Fruit fly (Drosophila melanogaster) whole organism, embryonic: Measurements from ENCODE around the gene mAChR-C.

ENCODE experiments used
- ATbp ChIP-seq: fragments of 200-800 bp; sonication (Bioruptor generic); optimal IDR thresholded peaks from 2 replicates; lab custom pipeline; 2017; ENCODE audit warnings: missing biosample characterization, mild to moderate bottlenecking, missing genetic modification characterization, missing genetic modification reagents
- Abd-B ChIP-seq: fragments of 200-800 bp; sonication (Bioruptor generic); optimal IDR thresholded peaks from 2 replicates; lab custom pipeline; 2018; ENCODE audit warnings: missing biosample characterization, mild to moderate bottlenecking, missing genetic modification characterization, moderate library complexity
- CG10147 ChIP-seq: fragments of 200-800 bp; sonication (Bioruptor generic); optimal IDR thresholded peaks from 2 replicates; lab custom pipeline; 2019; ENCODE audit warnings: missing biosample characterization, mild to moderate bottlenecking, missing genetic modification characterization, moderate library complexity
- CG10274 ChIP-seq: fragments of 200-800 bp; sonication (Bioruptor generic); optimal IDR thresholded peaks from 3 replicates; lab custom pipeline; 2017; ENCODE audit warnings: missing biosample characterization, mild to moderate bottlenecking, missing genetic modification characterization
- CG12219 ChIP-seq: fragments of 200-800 bp; sonication (Bioruptor generic); optimal IDR thresholded peaks from 3 replicates; lab custom pipeline; 2018; ENCODE audit warnings: missing biosample characterization, mild to moderate bottlenecking, missing genetic modification characterization
- CG13287 ChIP-seq: fragments of 200-800 bp; sonication (Bioruptor generic); IDR thresholded peaks from 2 replicates; pipeline ENCODE4 v1.3.6; 2022; ENCODE audit warnings: missing biosample characterization, missing genetic modification characterization; ENCODE audit not compliant: partially characterized antibody
- CG14014 ChIP-seq: fragments of 200-800 bp; sonication (Bioruptor generic); IDR thresholded peaks from 2 replicates; pipeline ENCODE4 v1.3.6; 2022; ENCODE audit warnings: missing biosample characterization, missing genetic modification characterization
- CG14050 ChIP-seq: fragments of 200-800 bp; sonication (Bioruptor generic); IDR thresholded peaks from 3 replicates; pipeline ENCODE4 v1.3.6; 2022; ENCODE audit warnings: missing biosample characterization, missing genetic modification characterization
- CG14860 ChIP-seq: fragments of 200-800 bp; sonication (Bioruptor generic); IDR thresholded peaks from 3 replicates; pipeline ENCODE4 v1.3.6; 2022; ENCODE audit warnings: missing biosample characterization, missing genetic modification characterization; ENCODE audit not compliant: partially characterized antibody
- CG15269 ChIP-seq: fragments of 200-800 bp; sonication (Bioruptor generic); optimal IDR thresholded peaks from 2 replicates; lab custom pipeline; 2018; ENCODE audit warnings: missing biosample characterization, mild to moderate bottlenecking, missing genetic modification characterization, moderate library complexity
- CG1529 ChIP-seq: fragments of 200-800 bp; sonication (Bioruptor generic); optimal IDR thresholded peaks from 3 replicates; lab custom pipeline; 2018; ENCODE audit warnings: missing biosample characterization, missing genetic modification characterization
- CG15479 ChIP-seq: fragments of 200-800 bp; sonication (Bioruptor generic); optimal IDR thresholded peaks from 3 replicates; lab custom pipeline; 2019; ENCODE audit warnings: missing biosample characterization, mild to moderate bottlenecking, missing genetic modification characterization, moderate library complexity
- CG2875 ChIP-seq: fragments of 200-800 bp; sonication (Bioruptor generic); optimal IDR thresholded peaks from 2 replicates; lab custom pipeline; 2017; ENCODE audit warnings: missing biosample characterization, mild to moderate bottlenecking, missing genetic modification characterization, missing genetic modification reagents
- CG7839 ChIP-seq: fragments of 200-800 bp; sonication (Bioruptor generic); optimal IDR thresholded peaks from 3 replicates; lab custom pipeline; 2018; ENCODE audit warnings: missing biosample characterization, mild to moderate bottlenecking, missing genetic modification characterization, moderate library complexity
- CG8089 ChIP-seq: fragments of 200-800 bp; sonication (Bioruptor generic); optimal IDR thresholded peaks from 3 replicates; lab custom pipeline; 2016; ENCODE audit warnings: missing biosample characterization, missing genetic modification characterization
- CG8359 ChIP-seq: fragments of 200-800 bp; sonication (Bioruptor generic); optimal IDR thresholded peaks from 2 replicates; lab custom pipeline; 2017; ENCODE audit warnings: missing biosample characterization, mild to moderate bottlenecking, missing genetic modification characterization, borderline replicate concordance
- CG8388 ChIP-seq: fragments of 200-800 bp; sonication (Bioruptor generic); optimal IDR thresholded peaks from 2 replicates; lab custom pipeline; 2019; ENCODE audit warnings: missing biosample characterization, mild to moderate bottlenecking, missing genetic modification characterization, moderate library complexity
- CG9609 ChIP-seq: fragments of 200-800 bp; sonication (Bioruptor generic); optimal IDR thresholded peaks from 3 replicates; lab custom pipeline; 2016; ENCODE audit warnings: missing biosample characterization, missing genetic modification characterization
- CG9932 ChIP-seq: fragments of 200-800 bp; sonication (Bioruptor generic); IDR thresholded peaks from 2 replicates; pipeline ENCODE4 v1.3.6; 2022; ENCODE audit warnings: missing biosample characterization, missing genetic modification characterization
- D19B ChIP-seq: fragments of 200-800 bp; sonication (Bioruptor generic); optimal IDR thresholded peaks from 2 replicates; lab custom pipeline; 2017; ENCODE audit warnings: missing biosample characterization, mild to moderate bottlenecking, missing genetic modification characterization
- HLH4C ChIP-seq: fragments of 200-800 bp; sonication (Bioruptor generic); IDR thresholded peaks from 3 replicates; pipeline ENCODE4 v1.3.6; 2022; ENCODE audit warnings: missing biosample characterization, missing genetic modification characterization; ENCODE audit not compliant: partially characterized antibody
- Hmr ChIP-seq: fragments of 200-800 bp; sonication (Bioruptor generic); optimal IDR thresholded peaks from 3 replicates; lab custom pipeline; 2017; ENCODE audit warnings: mild to moderate bottlenecking, missing biosample characterization, missing genetic modification reagents, missing genetic modification characterization
- Hr78 ChIP-seq, 2 experiments: fragments of 200-800 bp in 1 of 2; fragments of >200 bp in 1 of 2; sonication (Bioruptor generic) in 1 of 2; optimal IDR thresholded peaks; 2 replicates each; lab custom pipeline; 2017 to 2019; ENCODE audit warnings: missing biosample characterization in 2 of 2, missing genetic modification characterization in 2 of 2, mild to moderate bottlenecking in 1 of 2, moderate library complexity in 1 of 2
- NK7.1 ChIP-seq: fragments of 200-800 bp; sonication (Bioruptor generic); optimal IDR thresholded peaks from 3 replicates; lab custom pipeline; 2016; ENCODE audit warnings: missing biosample characterization, missing genetic modification characterization
- NfI ChIP-seq: fragments of 200-800 bp; sonication (Bioruptor generic); optimal IDR thresholded peaks from 3 replicates; lab custom pipeline; 2018; ENCODE audit warnings: missing biosample characterization, mild to moderate bottlenecking, missing genetic modification characterization, moderate library complexity
- Oli ChIP-seq: fragments of 200-800 bp; sonication (Bioruptor generic); optimal IDR thresholded peaks from 2 replicates; lab custom pipeline; 2018; ENCODE audit warnings: missing biosample characterization, mild to moderate bottlenecking, missing genetic modification characterization, moderate library complexity
- PHDP ChIP-seq: fragments of 200-800 bp; sonication (Bioruptor generic); optimal IDR thresholded peaks from 3 replicates; lab custom pipeline; 2018; ENCODE audit warnings: missing biosample characterization, mild to moderate bottlenecking, missing genetic modification characterization, moderate library complexity
- Pdp1 ChIP-seq, 2 experiments: fragments of 200-800 bp; sonication (Bioruptor generic); optimal IDR thresholded peaks; 3 replicates each; lab custom pipeline; 2016; ENCODE audit warnings: missing biosample characterization in 2 of 2, missing genetic modification characterization in 2 of 2, mild to moderate bottlenecking in 1 of 2, moderate library complexity in 1 of 2
- Ptx1 ChIP-seq: fragments of 200-800 bp; sonication (Bioruptor generic); IDR thresholded peaks from 2 replicates; pipeline ENCODE4 v1.3.6; 2022; ENCODE audit warnings: missing biosample characterization, missing genetic modification characterization
- Sox102F ChIP-seq: fragments of 200-800 bp; sonication (Bioruptor generic); optimal IDR thresholded peaks from 2 replicates; lab custom pipeline; 2018; ENCODE audit warnings: missing biosample characterization, mild to moderate bottlenecking, missing genetic modification characterization, moderate library complexity
- Sry-β ChIP-seq: fragments of 200-800 bp; sonication (Bioruptor generic); optimal IDR thresholded peaks from 2 replicates; lab custom pipeline; 2018; ENCODE audit warnings: missing biosample characterization, mild to moderate bottlenecking, missing genetic modification characterization, moderate library complexity
- TFAM ChIP-seq: fragments of 200-800 bp; sonication (Bioruptor generic); optimal IDR thresholded peaks from 2 replicates; lab custom pipeline; 2017; ENCODE audit warnings: missing biosample characterization, missing genetic modification characterization, inconsistent platforms
- Vsx1 ChIP-seq: fragments of 200-800 bp; sonication (Bioruptor generic); optimal IDR thresholded peaks from 2 replicates; lab custom pipeline; 2017; ENCODE audit warnings: missing biosample characterization, mild to moderate bottlenecking, missing genetic modification characterization, missing genetic modification reagents
- ab ChIP-seq: fragments of 200-800 bp; sonication (Bioruptor generic); optimal IDR thresholded peaks from 2 replicates; lab custom pipeline; 2016; ENCODE audit warnings: missing biosample characterization, missing genetic modification characterization
- bcd ChIP-seq: fragments of 200-800 bp; sonication (Bioruptor generic); optimal IDR thresholded peaks from 2 replicates; lab custom pipeline; 2017; ENCODE audit warnings: missing biosample characterization, mild to moderate bottlenecking, missing genetic modification characterization
- crp ChIP-seq, 2 experiments: fragments of 200-800 bp; sonication (Bioruptor generic); optimal IDR thresholded peaks; 2 replicates in 1 of 2; 3 replicates in 1 of 2; lab custom pipeline; 2017; ENCODE audit warnings: missing biosample characterization in 2 of 2, missing genetic modification characterization in 2 of 2, mild to moderate bottlenecking in 1 of 2, moderate library complexity in 1 of 2
- danr ChIP-seq: fragments of 200-800 bp; sonication (Bioruptor generic); IDR thresholded peaks from 2 replicates; pipeline ENCODE4 v1.3.6; 2022; ENCODE audit warnings: missing biosample characterization, missing genetic modification characterization
- dpn ChIP-seq, 2 experiments: fragments of 200-800 bp; sonication (Bioruptor generic); optimal IDR thresholded peaks; 3 replicates each; lab custom pipeline; 2016; ENCODE audit warnings: missing biosample characterization in 2 of 2, missing genetic modification characterization in 2 of 2
- gt ChIP-seq: fragments of 200-800 bp; sonication (Bioruptor generic); IDR thresholded peaks from 2 replicates; pipeline ENCODE4 v1.3.6; 2022; ENCODE audit warnings: missing biosample characterization, missing genetic modification characterization
- lov ChIP-seq, 2 experiments: fragments of 200-800 bp in 1 of 2; fragments of >200 bp in 1 of 2; sonication (Bioruptor generic) in 1 of 2; IDR thresholded peaks in 1 of 2; optimal IDR thresholded peaks in 1 of 2; 2 replicates in 1 of 2; 3 replicates in 1 of 2; pipeline versions ENCODE4 v1.3.6 to Lab custom; 2017 to 2022; ENCODE audit warnings: missing biosample characterization in 1 of 2, missing genetic modification characterization in 1 of 2
- pan ChIP-seq, 4 experiments: fragments of >200 bp in 3 of 4; fragments of 200-800 bp in 1 of 4; sonication (Bioruptor generic) in 1 of 4; optimal IDR thresholded peaks in 3 of 4; IDR thresholded peaks in 1 of 4; 2 replicates each; pipeline versions ENCODE4 v1.3.6 to Lab custom; 2017 to 2022; ENCODE audit warnings: missing biosample characterization in 2 of 4, missing genetic modification characterization in 2 of 4, mixed read lengths in 1 of 4
- stc ChIP-seq: fragments of 200-800 bp; sonication (Bioruptor generic); IDR thresholded peaks from 2 replicates; pipeline ENCODE4 v1.3.6; 2022; ENCODE audit warnings: missing biosample characterization, missing genetic modification characterization
- vnd ChIP-seq: fragments of 200-800 bp; sonication (Bioruptor generic); IDR thresholded peaks from 3 replicates; pipeline ENCODE4 v1.3.6; 2022; ENCODE audit warnings: missing biosample characterization, missing genetic modification characterization; ENCODE audit not compliant: partially characterized antibody
- wdn ChIP-seq: fragments of 200-800 bp; sonication (Bioruptor generic); IDR thresholded peaks from 2 replicates; pipeline ENCODE4 v1.3.6; 2022; ENCODE audit warnings: missing biosample characterization, missing genetic modification characterization
- zen ChIP-seq: fragments of 200-800 bp; sonication (Bioruptor generic); optimal IDR thresholded peaks from 3 replicates; lab custom pipeline; 2018; ENCODE audit warnings: missing biosample characterization, mild to moderate bottlenecking, missing genetic modification characterization, moderate library complexity
- zfh1 ChIP-seq: fragments of 200-800 bp; sonication (Bioruptor generic); IDR thresholded peaks from 3 replicates; pipeline ENCODE4 v1.3.6; 2022; ENCODE audit warnings: missing biosample characterization, missing genetic modification characterization

mAChR-C gene

dm6 chrX:6795987-6796691 is 36.3 kb downstream of the mAChR-C start (continued):
- no peak for TF ChIP-seq CG8359 (GFP tag; lab: Kevin White, UChicago)
- peak; percentile 18 for TF ChIP-seq CG15269 (tag; lab: Kevin White, UChicago)
- 0 out of 2 replicates have a peak, but pooled peaks have one; percentile 37 for TF ChIP-seq CG14014 (GFP tag; lab: Robert Waterston, UW)
- TF ChIP-seq NfI (GFP tag; lab: Kevin White, UChicago): peak; percentile 41
- TF ChIP-seq HLH4C (GFP tag; lab: Robert Waterston, UW): no peak
- TF ChIP-seq PHDP (tag; lab: Kevin White, UChicago): peak; percentile 33
- no peak for TF ChIP-seq ATbp
- peak; percentile 13 to 16 for TF ChIP-seq Pdp1 (GFP tag; optimal IDR thresholded peaks at IDR 0.05; lab: Kevin White, UChicago)
- TF ChIP-seq bcd (GFP tag; lab: Kevin White, UChicago): no peak
- TF ChIP-seq Hr78 (GFP tag; optimal IDR thresholded peaks at IDR 0.05; lab: Kevin White, UChicago): peak in 1 of 2 experiments; percentile 30
- no peak for TF ChIP-seq crp (GFP tag; optimal IDR thresholded peaks at IDR 0.05; lab: Kevin White, UChicago)
- TF ChIP-seq zen (tag; lab: Kevin White, UChicago): no peak
- no peak for TF ChIP-seq vnd (GFP tag; lab: Robert Waterston, UW)
- TF ChIP-seq Abd-B (GFP tag; lab: Kevin White, UChicago): peak; percentile 55
- TF ChIP-seq Vsx1 (GFP tag; lab: Kevin White, UChicago): no peak
- no peak for TF ChIP-seq ab (GFP tag; lab: Kevin White, UChicago)
- no peak for TF ChIP-seq stc (GFP tag; lab: Robert Waterston, UW)
- no peak for TF ChIP-seq CG14050 (GFP tag; lab: Robert Waterston, UW)
- peak; percentile 52 for TF ChIP-seq Sox102F (GFP tag; lab: Kevin White, UChicago)
- TF ChIP-seq CG1529 (GFP tag; lab: Kevin White, UChicago): no peak
- no peak for TF ChIP-seq lov (optimal IDR thresholded peaks at IDR 0.05; lab: Kevin White, UChicago)
- TF ChIP-seq lov (GFP tag; IDR thresholded peaks at IDR 0.05; lab: Robert Waterston, UW): no peak
- TF ChIP-seq dpn (GFP tag; optimal IDR thresholded peaks at IDR 0.05; lab: Kevin White, UChicago): peak; percentile 7 to 46
- peak; percentile 40 for TF ChIP-seq NK7.1
- TF ChIP-seq wdn (GFP tag; lab: Robert Waterston, UW): no peak
- peak; percentile 25 for TF ChIP-seq CG9609
- no peak for TF ChIP-seq CG14860 (GFP tag; lab: Robert Waterston, UW)
- no peak for TF ChIP-seq TFAM (GFP tag; lab: Kevin White, UChicago)
- no peak for TF ChIP-seq pan (optimal IDR thresholded peaks at IDR 0.05; lab: Kevin White, UChicago)
- TF ChIP-seq pan (GFP tag; optimal IDR thresholded peaks at IDR 0.05 in 1 of 2, IDR thresholded peaks at IDR 0.05 in 1 of 2): peak in 1 of 2 experiments; percentile 19
- TF ChIP-seq CG12219 (GFP tag; lab: Kevin White, UChicago): no peak
- peak; percentile 0 for TF ChIP-seq Hmr (GFP tag; lab: Kevin White, UChicago)
- TF ChIP-seq Oli (tag; lab: Kevin White, UChicago): peak; percentile 19
- no peak for TF ChIP-seq gt
- TF ChIP-seq CG7839 (tag; lab: Kevin White, UChicago): peak; percentile 9
- 0 out of 2 replicates have a peak, but pooled peaks have one; percentile 33 for TF ChIP-seq Ptx1 (GFP tag; lab: Robert Waterston, UW)
- no peak for TF ChIP-seq CG8089
- no peak for TF ChIP-seq CG13287 (GFP tag; lab: Robert Waterston, UW)
- no peak for TF ChIP-seq CG10274 (GFP tag; lab: Kevin White, UChicago)
- no peak for TF ChIP-seq CG15479 (GFP tag; lab: Kevin White, UChicago)
- TF ChIP-seq CG2875: no peak
- TF ChIP-seq CG10147: no peak
- no peak for TF ChIP-seq Sry-β (GFP tag; lab: Kevin White, UChicago)
- TF ChIP-seq CG9932 (GFP tag; lab: Robert Waterston, UW): peak; percentile 41
- no peak for TF ChIP-seq CG8388 (GFP tag; lab: Kevin White, UChicago)
- TF ChIP-seq D19B (GFP tag; lab: Kevin White, UChicago): peak; percentile 11
- TF ChIP-seq danr (GFP tag; lab: Robert Waterston, UW): no peak
- 0 out of 3 replicates have a peak, but pooled peaks have one; percentile 18 for TF ChIP-seq zfh1 (GFP tag; lab: Robert Waterston, UW)
